Worm (Caenorhabditis elegans) whole organism, late embryonic: ENCODE results near the gene F43G6.4.

Experiments
- K09A11.1 ChIP-seq: sonication (generic microtip); optimal IDR thresholded peaks from 2 replicates; lab custom pipeline; 2017; ENCODE audit warnings: antibody characterized with exemption, mild to moderate bottlenecking, missing genetic modification characterization, missing compliant biosample characterization; ENCODE audit not compliant: insufficient read depth
- ama-1 ChIP-seq: fragments of 150-350 bp; optimal IDR thresholded peaks from 2 replicates; lab custom pipeline; 2014
- ceh-24 ChIP-seq: sonication (generic microtip); optimal IDR thresholded peaks from 2 replicates; lab custom pipeline; 2016; ENCODE audit warnings: mild to moderate bottlenecking, missing genetic modification characterization, missing compliant biosample characterization
- che-1 ChIP-seq: sonication (generic microtip); optimal IDR thresholded peaks from 2 replicates; lab custom pipeline; 2016; ENCODE audit warnings: mild to moderate bottlenecking, missing genetic modification characterization, missing compliant biosample characterization
- lin-11 ChIP-seq: fragments of 200-800 bp; sonication (Bioruptor generic); optimal IDR thresholded peaks from 2 replicates; lab custom pipeline; 2018; ENCODE audit warnings: mild to moderate bottlenecking, missing genetic modification characterization, missing compliant biosample characterization
- mec-3 ChIP-seq: sonication (generic microtip); optimal IDR thresholded peaks from 2 replicates; lab custom pipeline; 2016; ENCODE audit warnings: borderline replicate concordance, missing genetic modification characterization, missing compliant biosample characterization
- nhr-11 ChIP-seq: fragments of 150-350 bp; optimal IDR thresholded peaks from 2 replicates; lab custom pipeline; 2014; ENCODE audit warnings: missing biosample characterization, missing genetic modification characterization
- nhr-232 ChIP-seq: sonication (generic microtip); optimal IDR thresholded peaks from 2 replicates; lab custom pipeline; 2016; ENCODE audit warnings: missing genetic modification characterization, missing compliant biosample characterization
- pha-4 ChIP-seq: fragments of 150-350 bp; optimal IDR thresholded peaks from 2 replicates; lab custom pipeline; 2018; ENCODE audit warnings: missing biosample characterization, missing genetic modification reagents, missing genetic modification characterization
- unc-42 ChIP-seq: sonication (generic microtip); optimal IDR thresholded peaks from 2 replicates; lab custom pipeline; 2016; ENCODE audit warnings: missing genotype, missing genetic modification characterization, missing compliant biosample characterization

- TF ChIP-seq lin-11 (tag; lab: Kevin White, UChicago), result no peak
- TF ChIP-seq nhr-232 (tag; lab: Kevin White, UChicago), result no peak
- no peak for TF ChIP-seq pha-4 (tag; lab: Kevin White, UChicago)
- TF ChIP-seq che-1 (tag; lab: Kevin White, UChicago), result no peak
- TF ChIP-seq nhr-11, result no peak
- TF ChIP-seq K09A11.1 (tag; lab: Kevin White, UChicago), result no peak
- TF ChIP-seq mec-3 (tag; lab: Kevin White, UChicago), result no peak
- TF ChIP-seq ceh-24 (tag; lab: Kevin White, UChicago), result no peak
- no peak for TF ChIP-seq ama-1 (lab: Kevin White, UChicago)
- no peak for TF ChIP-seq unc-42
Measured at ce11 chrII:11839116-11839515, 48.6 kb downstream of the F43G6.4 start.
